Worm (Caenorhabditis elegans) whole organism, L3 larva: ENCODE measurements around the gene srx-13.

ENCODE experiments used
- R02D3.7 ChIP-seq: fragments of 150-350 bp; optimal IDR thresholded peaks from 2 replicates; lab custom pipeline; 2014; ENCODE audit warnings: missing biosample characterization, missing genetic modification characterization
- ama-1 ChIP-seq: fragments of 150-350 bp; optimal IDR thresholded peaks from 2 replicates; lab custom pipeline; 2018
- ceh-16 ChIP-seq: sonication (generic microtip); optimal IDR thresholded peaks from 2 replicates; lab custom pipeline; 2017; ENCODE audit warnings: missing biosample characterization, missing genetic modification characterization
- ceh-28 ChIP-seq: fragments of 150-350 bp; optimal IDR thresholded peaks from 2 replicates; lab custom pipeline; 2014; ENCODE audit warnings: missing biosample characterization, missing genetic modification reagents, missing genetic modification characterization
- ceh-9 ChIP-seq: sonication (generic microtip); optimal IDR thresholded peaks from 2 replicates; lab custom pipeline; 2018; ENCODE audit warnings: missing biosample characterization, missing genetic modification characterization
- daf-12 ChIP-seq: fragments of 150-350 bp; optimal IDR thresholded peaks from 2 replicates; lab custom pipeline; 2014; ENCODE audit warnings: missing biosample characterization, missing genetic modification reagents, missing genetic modification characterization
- egl-27 ChIP-seq: sonication (generic microtip); optimal IDR thresholded peaks from 4 replicates; lab custom pipeline; 2017; ENCODE audit warnings: missing biosample characterization, missing genetic modification reagents, missing genetic modification characterization
- egl-5 ChIP-seq: fragments of 150-350 bp; optimal IDR thresholded peaks from 2 replicates; lab custom pipeline; 2017; ENCODE audit warnings: missing biosample characterization, missing genetic modification reagents, missing genetic modification characterization, inconsistent platforms
- elt-1 ChIP-seq: fragments of 150-350 bp; optimal IDR thresholded peaks from 2 replicates; lab custom pipeline; 2014; ENCODE audit warnings: missing biosample characterization, missing genetic modification characterization
- elt-2 ChIP-seq: sonication (generic microtip); optimal IDR thresholded peaks from 2 replicates; lab custom pipeline; 2016; ENCODE audit warnings: missing genetic modification reagents, mild to moderate bottlenecking, missing genetic modification characterization, missing compliant biosample characterization
- elt-3 ChIP-seq, 3 experiments: fragments of 150-350 bp in 1 of 3; sonication (generic microtip) in 2 of 3; optimal IDR thresholded peaks; 2 replicates in 2 of 3; 4 replicates in 1 of 3; lab custom pipeline; 2014 to 2017; ENCODE audit warnings: missing biosample characterization in 3 of 3, missing genetic modification characterization in 3 of 3
- eor-1 ChIP-seq, 2 experiments: fragments of 150-350 bp; optimal IDR thresholded peaks; 2 replicates each; lab custom pipeline; 2014 to 2018; ENCODE audit warnings: missing biosample characterization in 2 of 2, missing genetic modification characterization in 2 of 2
- fkh-10 ChIP-seq: sonication (generic microtip); optimal IDR thresholded peaks from 2 replicates; lab custom pipeline; 2017; ENCODE audit warnings: missing biosample characterization, missing genetic modification reagents, missing genetic modification characterization
- fkh-2 ChIP-seq: fragments of 150-350 bp; optimal IDR thresholded peaks from 2 replicates; lab custom pipeline; 2014; ENCODE audit warnings: missing biosample characterization, missing genetic modification reagents, missing genetic modification characterization
- hmg-11 ChIP-seq: sonication (generic microtip); optimal IDR thresholded peaks from 2 replicates; lab custom pipeline; 2016; ENCODE audit warnings: missing genetic modification characterization, missing compliant biosample characterization
- jun-1 ChIP-seq: fragments of 150-350 bp; optimal IDR thresholded peaks from 2 replicates; lab custom pipeline; 2014; ENCODE audit warnings: missing biosample characterization, missing genetic modification reagents, missing genetic modification characterization
- lsy-12 ChIP-seq: sonication (generic microtip); optimal IDR thresholded peaks from 2 replicates; lab custom pipeline; 2016; ENCODE audit warnings: mild to moderate bottlenecking, missing genetic modification characterization, missing compliant biosample characterization
- nfya-1 ChIP-seq: sonication (generic microtip); optimal IDR thresholded peaks from 2 replicates; lab custom pipeline; 2017; ENCODE audit warnings: missing genetic modification characterization, mild to moderate bottlenecking, missing compliant biosample characterization, antibody characterized with exemption, moderate library complexity; ENCODE audit not compliant: insufficient read depth
- nhr-11 ChIP-seq: fragments of 150-350 bp; optimal IDR thresholded peaks from 2 replicates; lab custom pipeline; 2014; ENCODE audit warnings: missing biosample characterization, missing genetic modification characterization
- nhr-12 ChIP-seq: fragments of 150-350 bp; optimal IDR thresholded peaks from 2 replicates; lab custom pipeline; 2014; ENCODE audit warnings: missing biosample characterization, missing genetic modification characterization
- nhr-23 ChIP-seq: fragments of 150-350 bp; optimal IDR thresholded peaks from 2 replicates; lab custom pipeline; 2014; ENCODE audit warnings: missing biosample characterization, missing genetic modification reagents, missing genetic modification characterization
- nhr-25 ChIP-seq: sonication (generic microtip); optimal IDR thresholded peaks from 2 replicates; lab custom pipeline; 2017; ENCODE audit warnings: missing biosample characterization, missing genetic modification characterization
- nhr-43 ChIP-seq: sonication (generic microtip); optimal IDR thresholded peaks from 2 replicates; lab custom pipeline; 2016; ENCODE audit warnings: mild to moderate bottlenecking, missing genetic modification characterization, missing compliant biosample characterization; ENCODE audit not compliant: poor library complexity, severe bottlenecking
- nhr-67 ChIP-seq: fragments of 150-350 bp; optimal IDR thresholded peaks from 2 replicates; lab custom pipeline; 2014; ENCODE audit warnings: missing biosample characterization, missing genetic modification characterization
- nhr-77 ChIP-seq: fragments of 150-350 bp; optimal IDR thresholded peaks from 2 replicates; lab custom pipeline; 2014; ENCODE audit warnings: missing biosample characterization, missing genetic modification characterization
- pha-4 ChIP-seq: fragments of 150-350 bp; optimal IDR thresholded peaks from 2 replicates; lab custom pipeline; 2014; ENCODE audit warnings: missing biosample characterization, missing genetic modification reagents, missing genetic modification characterization
- pqm-1 ChIP-seq: fragments of 150-350 bp; optimal IDR thresholded peaks from 2 replicates; lab custom pipeline; 2017; ENCODE audit warnings: missing biosample characterization, missing genetic modification characterization, inconsistent platforms
- sea-2 ChIP-seq: fragments of 150-350 bp; sonication (generic microtip); optimal IDR thresholded peaks from 4 replicates; lab custom pipeline; 2014; ENCODE audit warnings: missing biosample characterization, missing genetic modification reagents, missing genetic modification characterization
- snpc-4 ChIP-seq: fragments of 150-350 bp; optimal IDR thresholded peaks from 2 replicates; lab custom pipeline; 2014; ENCODE audit warnings: missing biosample characterization, missing genetic modification characterization
- tbx-2 ChIP-seq: sonication (generic microtip); optimal IDR thresholded peaks from 2 replicates; lab custom pipeline; 2016; ENCODE audit warnings: mild to moderate bottlenecking, missing genetic modification characterization, missing compliant biosample characterization
- unc-62 ChIP-seq: fragments of 150-350 bp; sonication (generic microtip); optimal IDR thresholded peaks from 4 replicates; lab custom pipeline; 2014; ENCODE audit warnings: missing biosample characterization, missing genetic modification reagents, missing genetic modification characterization
- zag-1 ChIP-seq: fragments of 150-350 bp; optimal IDR thresholded peaks from 2 replicates; lab custom pipeline; 2014; ENCODE audit warnings: missing biosample characterization, missing genetic modification characterization
- ztf-4 ChIP-seq: fragments of 150-350 bp; optimal IDR thresholded peaks from 2 replicates; lab custom pipeline; 2014; ENCODE audit warnings: missing biosample characterization, missing genetic modification characterization

The srx-13 gene

ce11 chrIV:1155206-1155605 is 36.7 kb upstream of the srx-13 start:
- TF ChIP-seq nhr-43 (tag; lab: Kevin White, UChicago) (no peak), fkh-2 (no peak), nhr-25 (tag; lab: Kevin White, UChicago) (peak; percentile 29), nfya-1 (tag; lab: Kevin White, UChicago) (no peak)

- TF ChIP-seq egl-27 (no peak), pha-4 (tag; lab: Kevin White, UChicago) (peak; percentile 21), pqm-1 (tag; lab: Kevin White, UChicago) (peak; percentile 53), elt-2 (tag; lab: Kevin White, UChicago) (peak; percentile 75), ama-1 (lab: Kevin White, UChicago) (no peak)
Observed at ce11 chrIV:1148425-1149151, 30.1 kb upstream of the srx-13 start.

- peak; percentile 60 for TF ChIP-seq pha-4 (tag; lab: Kevin White, UChicago)
- TF ChIP-seq ceh-28 (tag; lab: Kevin White, UChicago) = no peak
- no peak for TF ChIP-seq fkh-10 (GFP tag; lab: Kevin White, UChicago)
- TF ChIP-seq elt-3 (tag; optimal IDR thresholded peaks at IDR 0.05; lab: Kevin White, UChicago) = no peak
- no peak for TF ChIP-seq nfya-1 (tag; lab: Kevin White, UChicago)
- TF ChIP-seq jun-1 (tag; lab: Kevin White, UChicago) = no peak
- TF ChIP-seq daf-12 (tag; lab: Kevin White, UChicago) = no peak
- no peak for TF ChIP-seq ceh-9 (tag; lab: Kevin White, UChicago)
- no peak for TF ChIP-seq lsy-12
- TF ChIP-seq elt-2 (tag; lab: Kevin White, UChicago) = peak; percentile 90
- peak; percentile 92 for TF ChIP-seq pqm-1 (tag; lab: Kevin White, UChicago)
- no peak for TF ChIP-seq nhr-67
- TF ChIP-seq fkh-2 = no peak
- TF ChIP-seq, all 47 proteins: peak for 3
Observed at ce11 chrIV:1147594-1147993, 29.1 kb upstream of the srx-13 start.

- TF ChIP-seq sea-2 (GFP tag; lab: Kevin White, UChicago) (no peak), ceh-16 (tag; lab: Kevin White, UChicago) (no peak), jun-1 (tag; lab: Kevin White, UChicago) (no peak), elt-1 (tag; lab: Kevin White, UChicago) (no peak), egl-5 (tag; lab: Kevin White, UChicago) (no peak), egl-27 (no peak), nhr-23 (no peak), nhr-67 (no peak), ztf-4 (tag; lab: Kevin White, UChicago) (no peak), ama-1 (lab: Kevin White, UChicago) (no peak), elt-3 (tag; optimal IDR thresholded peaks at IDR 0.05; lab: Kevin White, UChicago) (no peak), pha-4 (tag; lab: Kevin White, UChicago) (no peak), nhr-43 (tag; lab: Kevin White, UChicago) (no peak), R02D3.7 (no peak)
Observed at ce11 chrIV:1136658-1137057, 18.2 kb upstream of the srx-13 start, which contains the start of gene C44B12.6. TSS of gene C44B12.6 (minus strand) at chrIV:1136758.

ce11 chrIV:1127852-1128251 is 9.4 kb upstream of the srx-13 start:
- TF ChIP-seq eor-1 (tag; optimal IDR thresholded peaks at IDR 0.05; lab: Kevin White, UChicago) = no peak
- TF ChIP-seq nfya-1 (tag; lab: Kevin White, UChicago) = no peak
- TF ChIP-seq ama-1 (lab: Kevin White, UChicago) = no peak
- no peak for TF ChIP-seq snpc-4
- no peak for TF ChIP-seq hmg-11
- TF ChIP-seq tbx-2 (tag; lab: Kevin White, UChicago) = no peak
- TF ChIP-seq fkh-10 (GFP tag; lab: Kevin White, UChicago) = no peak

ce11 chrIV:1126490-1126889 is 8.0 kb upstream of the srx-13 start, which contains the start of gene perm-2:
TSS of gene perm-2 (plus strand) at chrIV:1126790.
- TF ChIP-seq nhr-12 (tag; lab: Kevin White, UChicago) (no peak), jun-1 (tag; lab: Kevin White, UChicago) (no peak), ama-1 (lab: Kevin White, UChicago) (no peak), tbx-2 (tag; lab: Kevin White, UChicago) (no peak), ztf-4 (tag; lab: Kevin White, UChicago) (no peak), pha-4 (tag; lab: Kevin White, UChicago) (no peak), nhr-77 (tag; lab: Kevin White, UChicago) (no peak), unc-62 (no peak), nhr-11 (tag; lab: Kevin White, UChicago) (no peak), daf-12 (tag; lab: Kevin White, UChicago) (no peak), zag-1 (tag; lab: Kevin White, UChicago) (no peak), ceh-9 (tag; lab: Kevin White, UChicago) (no peak), hmg-11 (no peak), fkh-10 (GFP tag; lab: Kevin White, UChicago) (no peak)
